Fruit fly (Drosophila melanogaster): Measurements from ENCODE around the gene CG18577.

Gene CG18577

dm6 chr3R:11175777-11176176 lies 20.1 kb upstream of the CG18577 start:
- TF ChIP-seq CG17806 (tag; optimal IDR thresholded peaks at IDR 0.05) = no peak

dm6 chr3R:11177579-11177978 lies 18.3 kb upstream of the CG18577 start:
- TF ChIP-seq CG8301 (tag; optimal IDR thresholded peaks at IDR 0.05) (no peak), Ets98B (GFP tag; IDR thresholded peaks at IDR 0.05) (no peak), CG32121 (GFP tag; IDR thresholded peaks at IDR 0.05) (no peak), CG34367 (tag; optimal IDR thresholded peaks at IDR 0.05) (no peak), gl (tag; optimal IDR thresholded peaks at IDR 0.05) (no peak), CG17806 (tag; optimal IDR thresholded peaks at IDR 0.05) (no peak), CG4496 (GFP tag; IDR thresholded peaks at IDR 0.05) (no peak), rn (GFP tag; IDR thresholded peaks at IDR 0.05) (no peak), Pif1B (GFP tag; optimal IDR thresholded peaks at IDR 0.05) (no peak), fd96Ca (GFP tag; IDR thresholded peaks at IDR 0.05) (no peak), CG12605 (GFP tag; IDR thresholded peaks at IDR 0.05) (no peak), Pif1A (GFP tag; optimal IDR thresholded peaks at IDR 0.05) (no peak), EcR (GFP tag; optimal IDR thresholded peaks at IDR 0.05) (no peak), CG14655 (GFP tag; optimal IDR thresholded peaks at IDR 0.05) (no peak), CG8159 (tag; optimal IDR thresholded peaks at IDR 0.05) (no peak), Snoo (tag; optimal IDR thresholded peaks at IDR 0.05) (no peak)

dm6 chr3R:11178300-11178699 lies 17.6 kb upstream of the CG18577 start:
- TF ChIP-seq CG17806 (tag; optimal IDR thresholded peaks at IDR 0.05) (no peak), CG8301 (tag; optimal IDR thresholded peaks at IDR 0.05) (no peak), CG14655 (GFP tag; optimal IDR thresholded peaks at IDR 0.05) (no peak), rn (GFP tag; IDR thresholded peaks at IDR 0.05) (no peak), CG4496 (GFP tag; IDR thresholded peaks at IDR 0.05) (no peak), D1 (tag; optimal IDR thresholded peaks at IDR 0.05) (no peak), CG13204 (GFP tag; optimal IDR thresholded peaks at IDR 0.05) (no peak), Pif1B (GFP tag; optimal IDR thresholded peaks at IDR 0.05) (no peak), CG32121 (GFP tag; IDR thresholded peaks at IDR 0.05) (no peak), CG9948 (tag; optimal IDR thresholded peaks at IDR 0.05) (no peak), Snoo (tag; optimal IDR thresholded peaks at IDR 0.05) (no peak), CG15710 (tag; optimal IDR thresholded peaks at IDR 0.05) (no peak), CG10348 (GFP tag; IDR thresholded peaks at IDR 0.05) (no peak), CG12605 (GFP tag; IDR thresholded peaks at IDR 0.05) (no peak), Pif1A (GFP tag; optimal IDR thresholded peaks at IDR 0.05) (no peak), EcR (GFP tag; optimal IDR thresholded peaks at IDR 0.05) (no peak), fd96Ca (GFP tag; IDR thresholded peaks at IDR 0.05) (no peak), Ets98B (GFP tag; IDR thresholded peaks at IDR 0.05) (no peak), gl (tag; optimal IDR thresholded peaks at IDR 0.05) (no peak)

dm6 chr3R:11196648-11197388 lies 926 bp downstream of the CG18577 start:
- TF ChIP-seq CG14655 (GFP tag; optimal IDR thresholded peaks at IDR 0.05) (peak; percentile 100), gl (tag; optimal IDR thresholded peaks at IDR 0.05) (peak; percentile 89), CG13204 (GFP tag; optimal IDR thresholded peaks at IDR 0.05) (peak; percentile 86), EcR (GFP tag; optimal IDR thresholded peaks at IDR 0.05) (peak; percentile 97), Snoo (tag; optimal IDR thresholded peaks at IDR 0.05) (peak; percentile 99), CG10348 (GFP tag; IDR thresholded peaks at IDR 0.05) (peak; percentile 97), CG34367 (tag; optimal IDR thresholded peaks at IDR 0.05) (peak; percentile 96), CG4496 (GFP tag; IDR thresholded peaks at IDR 0.05) (peak; percentile 97), CG8301 (tag; optimal IDR thresholded peaks at IDR 0.05) (peak; percentile 99), D1 (tag; optimal IDR thresholded peaks at IDR 0.05) (peak; percentile 99), CG9948 (tag; optimal IDR thresholded peaks at IDR 0.05) (peak; percentile 100), CG32121 (GFP tag; IDR thresholded peaks at IDR 0.05) (peak; percentile 99), Pif1B (GFP tag; optimal IDR thresholded peaks at IDR 0.05) (peak; percentile 93), CG15710 (tag; optimal IDR thresholded peaks at IDR 0.05) (peak; percentile 99), Pif1A (GFP tag; optimal IDR thresholded peaks at IDR 0.05) (peak; percentile 44), fd96Ca (GFP tag; IDR thresholded peaks at IDR 0.05) (no peak), CG12605 (GFP tag; IDR thresholded peaks at IDR 0.05) (peak; percentile 94), CG8159 (tag; optimal IDR thresholded peaks at IDR 0.05) (peak; percentile 99), rn (GFP tag; IDR thresholded peaks at IDR 0.05) (peak; percentile 97), CG17806 (tag; optimal IDR thresholded peaks at IDR 0.05) (peak; percentile 98), Ets98B (GFP tag; IDR thresholded peaks at IDR 0.05) (peak; percentile 95)

dm6 chr3R:11197389-11197716 lies 1.5 kb downstream of the CG18577 start, which contains the start of gene cu:
Gene cu, plus strand, starts transcription at chr3R:11197592.
- no peak for TF ChIP-seq CG9948 (tag; optimal IDR thresholded peaks at IDR 0.05)
- peak; percentile 93 for TF ChIP-seq fd96Ca (GFP tag; IDR thresholded peaks at IDR 0.05)

dm6 chr3R:11198062-11198472 lies 2.2 kb downstream of the CG18577 start:
- TF ChIP-seq CG34367 (tag; optimal IDR thresholded peaks at IDR 0.05) (no peak), CG10348 (GFP tag; IDR thresholded peaks at IDR 0.05) (no peak), CG12605 (GFP tag; IDR thresholded peaks at IDR 0.05) (0 out of 2 replicates have a peak, but pooled peaks have one; percentile 35), CG8301 (tag; optimal IDR thresholded peaks at IDR 0.05) (no peak), Snoo (tag; optimal IDR thresholded peaks at IDR 0.05) (no peak), CG15710 (tag; optimal IDR thresholded peaks at IDR 0.05) (no peak), CG32121 (GFP tag; IDR thresholded peaks at IDR 0.05) (0 out of 2 replicates have a peak, but pooled peaks have one; percentile 14), CG4496 (GFP tag; IDR thresholded peaks at IDR 0.05) (0 out of 3 replicates have a peak, but pooled peaks have one; percentile 11), CG14655 (GFP tag; optimal IDR thresholded peaks at IDR 0.05) (no peak), Pif1B (GFP tag; optimal IDR thresholded peaks at IDR 0.05) (no peak), CG9948 (tag; optimal IDR thresholded peaks at IDR 0.05) (no peak), CG13204 (GFP tag; optimal IDR thresholded peaks at IDR 0.05) (no peak), fd96Ca (GFP tag; IDR thresholded peaks at IDR 0.05) (peak; percentile 47; the same call in 1 of the 3 replicates), D1 (tag; optimal IDR thresholded peaks at IDR 0.05) (no peak), rn (GFP tag; IDR thresholded peaks at IDR 0.05) (no peak), gl (tag; optimal IDR thresholded peaks at IDR 0.05) (no peak), CG8159 (tag; optimal IDR thresholded peaks at IDR 0.05) (no peak), Ets98B (GFP tag; IDR thresholded peaks at IDR 0.05) (no peak), EcR (GFP tag; optimal IDR thresholded peaks at IDR 0.05) (no peak), CG17806 (tag; optimal IDR thresholded peaks at IDR 0.05) (no peak)

All from whole organism, pupa.